Fruit fly (Drosophila melanogaster): ENCODE measurements around the gene CG4678.

CG4678 gene

DNA sequence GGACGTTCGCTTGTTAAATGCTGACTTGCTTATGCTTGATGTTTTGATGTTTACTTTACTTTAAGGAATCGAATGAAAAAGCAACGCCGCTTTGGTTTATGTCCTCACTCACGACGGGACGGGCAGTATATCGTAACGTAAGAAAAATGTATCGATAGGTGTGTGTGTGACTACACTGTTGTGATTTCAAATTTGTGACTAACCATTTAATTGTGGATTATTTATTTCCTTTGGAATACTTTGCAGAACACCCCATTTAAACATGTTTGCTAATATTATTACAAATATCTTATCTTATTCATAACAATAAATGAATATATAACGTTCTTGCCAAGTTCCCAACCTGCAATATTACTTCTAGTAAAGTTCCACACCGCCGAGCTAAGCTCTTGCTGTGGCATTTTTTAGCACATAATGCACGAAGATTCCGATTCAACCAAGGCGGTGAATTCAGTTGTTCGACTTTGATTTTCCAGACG is 41.0 kb upstream of the CG4678 start, which contains the start of the genes Nemp and r (continued):
- TF ChIP-seq vfl (GFP tag; optimal IDR thresholded peaks at IDR 0.05) (no peak), CG17186 (GFP tag; optimal IDR thresholded peaks at IDR 0.05) (peak; percentile 28), CG2202 (tag; optimal IDR thresholded peaks at IDR 0.05) (no peak), Optix (GFP tag; IDR thresholded peaks at IDR 0.05) (no peak), Fer1 (GFP tag; optimal IDR thresholded peaks at IDR 0.05) (no peak), MBD-R2 (GFP tag; IDR thresholded peaks at IDR 0.05) (peak; percentile 55; the same call in 1 of the 2 replicates), sna (GFP tag; IDR thresholded peaks at IDR 0.05; ENCODE audit: partially characterized antibody) (peak; percentile 58; the same call in 1 of the 2 replicates), CG1233 (GFP tag; optimal IDR thresholded peaks at IDR 0.05) (no peak), kah (GFP tag; optimal IDR thresholded peaks at IDR 0.05) (no peak), NC2β (GFP tag; optimal IDR thresholded peaks at IDR 0.05) (no peak), sd (tag; optimal IDR thresholded peaks at IDR 0.05) (peak; percentile 39), crol (GFP tag; IDR thresholded peaks at IDR 0.05) (no peak), CG6791 (GFP tag; IDR thresholded peaks at IDR 0.05; ENCODE audit: partially characterized antibody) (peak; percentile 43; the same call in 1 of the 3 replicates), tna (GFP tag; IDR thresholded peaks at IDR 0.05; ENCODE audit: partially characterized antibody) (0 out of 2 replicates have a peak, but pooled peaks have one; percentile 14), ash1 (GFP tag; optimal IDR thresholded peaks at IDR 0.05) (no peak), her (GFP tag; optimal IDR thresholded peaks at IDR 0.05) (no peak), Jarid2 (GFP tag; optimal IDR thresholded peaks at IDR 0.05) (no peak), aop (GFP tag; IDR thresholded peaks at IDR 0.05) (no peak), ewg (GFP tag; optimal IDR thresholded peaks at IDR 0.05) (no peak), salm (tag; optimal IDR thresholded peaks at IDR 0.05) (no peak), lmd (GFP tag; IDR thresholded peaks at IDR 0.05) (no peak), Dfd (GFP tag; optimal IDR thresholded peaks at IDR 0.05) (no peak), CG9817 (tag; optimal IDR thresholded peaks at IDR 0.05) (no peak), run (tag; optimal IDR thresholded peaks at IDR 0.05) (no peak), Xbp1 (GFP tag; optimal IDR thresholded peaks at IDR 0.05) (no peak), Ets97D (GFP tag; optimal IDR thresholded peaks at IDR 0.05) (peak; percentile 29), Max (GFP tag; optimal IDR thresholded peaks at IDR 0.05) (no peak), CG18599 (GFP tag; optimal IDR thresholded peaks at IDR 0.05) (no peak), danr (GFP tag; IDR thresholded peaks at IDR 0.05) (no peak), CG4707 (GFP tag; optimal IDR thresholded peaks at IDR 0.05) (no peak), z (GFP tag; IDR thresholded peaks at IDR 0.05) (no peak), BtbVII (GFP tag; optimal IDR thresholded peaks at IDR 0.05) (no peak), sqz (GFP tag; optimal IDR thresholded peaks at IDR 0.05) (no peak), gcm2 (GFP tag; optimal IDR thresholded peaks at IDR 0.05) (no peak), CG3726 (GFP tag; IDR thresholded peaks at IDR 0.05) (no peak), gfzf (GFP tag; optimal IDR thresholded peaks at IDR 0.05) (peak; percentile 82), Abd-B (GFP tag; optimal IDR thresholded peaks at IDR 0.05) (peak; percentile 47), CG11085 (GFP tag; IDR thresholded peaks at IDR 0.05) (no peak), dati (GFP tag; IDR thresholded peaks at IDR 0.05) (no peak), CG15696 (tag; optimal IDR thresholded peaks at IDR 0.05) (no peak), Dref (GFP tag; IDR thresholded peaks at IDR 0.05) (peak; percentile 68), Sox100B (GFP tag; optimal IDR thresholded peaks at IDR 0.05) (no peak), fd102C (GFP tag; optimal IDR thresholded peaks at IDR 0.05) (no peak), sens-2 (GFP tag; IDR thresholded peaks at IDR 0.05) (no peak), CG3407 (GFP tag; optimal IDR thresholded peaks at IDR 0.05) (no peak), PHDP (tag; optimal IDR thresholded peaks at IDR 0.05) (no peak), CG6813 (GFP tag; optimal IDR thresholded peaks at IDR 0.05) (no peak), bcd (GFP tag; optimal IDR thresholded peaks at IDR 0.05) (no peak), BEAF-32 (GFP tag; optimal IDR thresholded peaks at IDR 0.05) (peak; percentile 89), CG2120 (GFP tag; optimal IDR thresholded peaks at IDR 0.05) (no peak)
